Worm (Caenorhabditis elegans) whole organism, L4/young adult: Measurements from ENCODE around the gene srbc-59.

Experiments used
- W03F9.2 ChIP-seq: fragments of 150-350 bp; optimal IDR thresholded peaks from 2 replicates; lab custom pipeline; 2014; ENCODE audit warnings: missing biosample characterization, missing genetic modification characterization
- dao-5 ChIP-seq: sonication (generic microtip); optimal IDR thresholded peaks from 2 replicates; lab custom pipeline; 2016; ENCODE audit warnings: missing genotype, missing genetic modification characterization, moderate library complexity, missing compliant biosample characterization
- him-1 ChIP-seq: sonication (generic microtip); optimal IDR thresholded peaks from 2 replicates; lab custom pipeline; 2016; ENCODE audit warnings: missing genotype, missing genetic modification reagents, missing genetic modification characterization, missing compliant biosample characterization

Gene srbc-59

DNA sequence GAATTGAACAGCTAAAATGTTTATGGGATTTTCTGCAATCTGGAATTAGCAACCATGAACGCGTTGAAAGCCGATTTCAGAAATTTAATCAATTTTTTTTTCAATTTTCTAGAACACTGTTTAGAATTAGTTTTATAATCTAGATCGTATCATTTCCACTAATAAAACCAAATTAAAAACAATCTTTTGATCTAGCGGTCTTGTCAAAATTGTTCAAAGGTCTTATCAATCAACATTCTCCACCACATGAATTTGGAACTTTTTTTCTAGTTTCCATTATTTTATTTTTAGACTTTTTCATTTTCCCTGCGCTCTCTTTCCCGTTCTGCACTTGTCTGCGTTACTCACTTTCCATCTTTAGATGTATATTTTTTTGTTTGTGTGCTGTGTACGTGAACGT lies 16.1 kb upstream of the srbc-59 start, which contains the start of gene srp-2:
Gene srp-2 (plus strand): TSS at position 301 of the 400 bp plus-strand sequence.
- no peak for TF ChIP-seq dao-5 (tag; lab: Kevin White, UChicago)
- TF ChIP-seq him-1 = no peak
- no peak for TF ChIP-seq W03F9.2 (tag; lab: Kevin White, UChicago)

DNA sequence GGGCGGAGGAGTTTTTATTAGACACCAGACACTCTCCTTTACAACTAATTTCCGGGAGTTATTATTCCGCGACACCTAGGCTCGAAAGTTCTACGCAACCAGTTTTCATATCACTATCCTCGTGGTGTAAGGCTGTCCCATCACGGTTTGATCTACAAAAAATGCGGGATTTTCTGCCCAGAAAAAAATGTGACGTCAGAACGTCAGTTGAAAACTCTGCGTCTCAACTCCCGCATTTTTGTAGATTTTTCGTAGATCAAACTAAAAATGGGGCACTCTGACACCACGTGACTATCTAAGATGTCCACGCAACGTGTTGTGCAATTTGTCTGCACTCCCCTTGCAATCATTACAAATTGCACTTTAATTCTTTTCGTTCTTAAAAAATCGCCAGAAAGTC lies 13.7 kb upstream of the srbc-59 start, which contains the start of gene str-238:
Gene str-238 (plus strand): TSS at position 301 of the 400 bp plus-strand sequence.
- TF ChIP-seq dao-5 (tag; lab: Kevin White, UChicago) (no peak), W03F9.2 (tag; lab: Kevin White, UChicago) (no peak), him-1 (no peak)

DNA sequence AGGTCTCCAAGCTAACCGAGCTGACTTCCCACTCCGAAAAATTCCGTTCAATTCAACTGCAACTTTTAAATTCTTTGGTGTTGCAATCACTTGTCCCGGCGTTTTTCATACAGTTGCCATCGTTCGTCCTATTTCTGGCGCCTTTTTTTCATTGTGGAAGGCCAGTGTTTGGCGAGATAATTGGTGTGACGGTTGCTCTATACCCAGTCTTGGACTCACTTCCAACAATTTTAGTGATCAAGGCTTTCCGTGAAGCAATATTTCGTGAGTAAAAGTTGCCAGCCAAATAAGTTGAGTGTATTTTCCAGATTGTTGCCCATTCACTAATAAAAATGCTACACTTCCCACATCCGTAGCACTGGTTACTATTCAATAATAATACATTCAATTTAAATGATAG lies 6.2 kb upstream of the srbc-59 start:
- TF ChIP-seq dao-5 (tag; lab: Kevin White, UChicago) = no peak
- no peak for TF ChIP-seq him-1
- TF ChIP-seq W03F9.2 (tag; lab: Kevin White, UChicago) = no peak

DNA sequence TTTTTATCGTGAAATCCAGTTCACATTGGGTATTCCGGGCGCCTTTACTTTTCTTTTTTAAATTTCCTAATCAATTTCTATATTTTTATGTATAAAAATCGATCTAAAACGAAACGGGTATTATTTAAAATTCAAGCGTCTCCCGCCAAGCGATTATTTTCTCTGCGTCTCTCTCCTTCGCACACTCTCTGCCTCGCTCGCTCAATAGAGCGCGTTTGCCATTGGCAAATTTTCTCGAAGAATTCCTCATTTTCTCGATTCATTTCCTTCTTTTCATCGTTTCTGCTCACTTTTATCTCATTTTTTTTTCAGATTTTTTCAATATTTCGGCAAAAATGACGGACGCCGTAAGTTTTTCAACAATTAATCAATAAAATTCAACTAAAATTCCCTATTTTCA lies 5.2 kb upstream of the srbc-59 start, which contains the start of gene sti-1:
Gene sti-1 (plus strand): TSS at position 263 of the 400 bp plus-strand sequence.
- TF ChIP-seq W03F9.2 (tag; lab: Kevin White, UChicago) (peak; percentile 79), him-1 (no peak)

DNA sequence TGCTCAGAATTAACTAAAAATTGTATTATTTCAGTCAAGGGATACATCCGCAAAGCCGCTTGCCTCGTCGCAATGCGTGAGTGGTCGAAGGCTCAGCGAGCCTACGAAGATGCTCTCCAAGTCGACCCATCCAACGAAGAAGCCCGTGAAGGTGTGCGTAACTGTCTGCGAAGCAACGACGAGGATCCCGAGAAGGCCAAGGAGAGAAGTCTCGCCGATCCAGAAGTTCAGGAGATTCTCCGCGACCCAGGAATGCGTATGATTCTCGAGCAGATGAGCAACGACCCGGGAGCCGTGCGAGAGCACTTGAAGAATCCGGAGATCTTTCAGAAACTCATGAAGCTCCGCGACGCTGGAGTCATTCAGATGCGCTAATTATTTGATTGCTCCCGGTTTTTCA lies 4.1 kb upstream of the srbc-59 start:
- TF ChIP-seq him-1 (no peak), W03F9.2 (tag; lab: Kevin White, UChicago) (no peak), dao-5 (tag; lab: Kevin White, UChicago) (no peak)

DNA sequence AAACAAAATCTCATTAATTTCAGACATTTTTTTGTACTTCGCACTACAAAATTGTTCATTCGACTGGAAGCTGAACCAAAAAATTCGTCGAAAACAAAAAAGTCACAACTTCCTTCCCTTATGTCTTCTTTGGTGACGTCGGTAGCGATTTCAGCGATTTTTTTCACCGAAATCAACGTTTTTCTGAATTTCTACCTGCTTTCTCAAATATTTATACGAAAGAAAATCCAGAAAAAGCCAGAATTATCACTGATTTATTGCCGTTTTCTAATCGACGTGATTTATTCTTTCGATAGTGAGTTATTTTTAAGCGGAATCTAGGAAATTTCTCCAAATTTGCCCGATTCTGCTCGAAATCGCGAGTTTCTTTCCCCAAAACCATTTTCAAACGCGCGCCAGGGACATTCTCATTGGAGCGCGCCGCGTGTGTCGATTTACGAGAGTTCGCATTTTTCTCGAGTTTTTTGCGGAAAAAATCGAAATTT lies 3.5 kb upstream of the srbc-59 start, which contains the start of gene srbc-58:
Gene srbc-58 (plus strand): TSS at position 121 of the 485 bp plus-strand sequence.
- TF ChIP-seq W03F9.2 (tag; lab: Kevin White, UChicago) (no peak), dao-5 (tag; lab: Kevin White, UChicago) (no peak), him-1 (no peak)

DNA sequence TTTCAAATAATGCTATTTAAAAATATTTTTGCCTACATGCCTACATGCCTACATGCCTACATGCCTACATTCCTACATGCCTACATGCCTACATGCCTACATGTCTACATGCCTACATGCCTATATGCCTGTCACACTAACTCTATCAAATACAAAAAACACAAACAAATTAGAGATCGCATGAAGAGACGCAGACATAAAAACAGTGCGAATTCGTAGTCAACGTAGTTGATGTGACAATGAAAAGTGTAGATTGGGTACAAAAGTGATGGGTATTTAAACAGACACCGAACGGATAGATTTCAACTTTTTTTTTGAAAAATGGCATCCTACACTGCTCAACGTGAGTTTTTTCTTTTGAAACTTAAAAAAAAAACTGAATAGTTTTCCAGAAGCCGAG lies 1.2 kb upstream of the srbc-59 start, which contains the start of gene R09E12.9:
Gene R09E12.9 (plus strand): TSS at position 316 of the 400 bp plus-strand sequence.
- TF ChIP-seq him-1 = no peak
- no peak for TF ChIP-seq dao-5 (tag; lab: Kevin White, UChicago)
- no peak for TF ChIP-seq W03F9.2 (tag; lab: Kevin White, UChicago)

DNA sequence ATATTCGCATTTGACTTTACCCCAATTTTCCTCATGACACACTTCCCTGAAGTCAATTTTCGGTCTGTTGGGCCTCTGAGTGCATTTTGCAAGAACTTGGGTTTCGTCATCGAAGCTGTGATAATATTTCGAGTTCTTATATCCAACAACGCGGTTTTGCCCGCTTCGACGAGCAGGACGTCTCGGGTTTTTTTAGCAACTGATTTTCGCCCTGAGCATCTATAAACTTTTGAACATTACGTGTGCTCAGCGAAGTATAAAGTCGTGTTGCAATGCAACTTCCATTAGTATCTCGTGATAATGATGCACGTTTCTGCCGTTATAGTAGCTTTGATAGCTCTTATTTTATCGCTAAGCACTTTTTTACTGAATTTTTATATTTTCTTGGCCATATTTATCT lies 1.6 kb downstream of the srbc-59 start, which contains the start of gene srbc-60:
Gene srbc-60 (plus strand): TSS at position 301 of the 400 bp plus-strand sequence.
- TF ChIP-seq W03F9.2 (tag; lab: Kevin White, UChicago) (no peak), dao-5 (tag; lab: Kevin White, UChicago) (no peak), him-1 (no peak)

DNA sequence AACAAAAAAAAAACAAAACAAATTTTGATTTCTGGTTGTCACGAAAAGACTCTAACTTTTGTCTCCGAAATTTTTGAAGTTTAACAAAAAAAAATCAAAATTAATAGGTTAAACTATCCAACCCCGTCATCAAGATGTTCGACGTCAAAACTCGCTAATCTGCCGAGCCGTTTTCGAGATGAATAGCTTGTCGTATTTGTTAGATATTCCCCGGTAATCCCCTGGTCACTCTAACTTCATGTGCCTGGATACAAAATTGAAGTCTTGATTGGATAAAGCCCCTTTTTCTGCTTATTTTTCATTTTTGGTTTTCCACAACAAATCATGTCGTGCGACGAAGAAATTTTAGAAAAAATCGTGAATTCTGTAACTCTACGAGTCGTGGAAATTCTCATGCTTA lies 4.0 kb downstream of the srbc-59 start, which contains the start of gene srab-16:
Gene srab-16 (plus strand): TSS at position 301 of the 400 bp plus-strand sequence.
- TF ChIP-seq him-1 (no peak), dao-5 (tag; lab: Kevin White, UChicago) (no peak), W03F9.2 (tag; lab: Kevin White, UChicago) (no peak)

DNA sequence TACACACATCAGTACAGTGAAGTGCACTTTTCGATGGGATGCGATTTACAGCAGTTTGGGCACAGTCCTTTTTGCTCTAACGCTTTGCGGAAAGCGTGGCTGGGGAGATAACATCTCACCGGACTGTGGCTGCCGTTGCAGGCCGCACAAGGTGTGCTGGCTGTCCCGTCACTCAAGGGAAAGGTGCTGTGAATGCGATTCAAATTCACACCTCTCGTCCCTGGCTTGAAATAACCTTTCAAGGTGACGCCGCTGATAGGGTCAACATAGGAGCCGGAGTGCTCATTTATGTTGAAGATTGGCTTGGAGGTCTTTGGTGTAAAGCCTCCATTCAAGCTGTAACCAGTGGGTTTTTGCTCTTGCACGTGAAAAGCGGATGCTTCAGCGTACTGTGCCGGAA lies 15.7 kb downstream of the srbc-59 start:
- TF ChIP-seq dao-5 (tag; lab: Kevin White, UChicago) (no peak), W03F9.2 (tag; lab: Kevin White, UChicago) (no peak), him-1 (no peak)

DNA sequence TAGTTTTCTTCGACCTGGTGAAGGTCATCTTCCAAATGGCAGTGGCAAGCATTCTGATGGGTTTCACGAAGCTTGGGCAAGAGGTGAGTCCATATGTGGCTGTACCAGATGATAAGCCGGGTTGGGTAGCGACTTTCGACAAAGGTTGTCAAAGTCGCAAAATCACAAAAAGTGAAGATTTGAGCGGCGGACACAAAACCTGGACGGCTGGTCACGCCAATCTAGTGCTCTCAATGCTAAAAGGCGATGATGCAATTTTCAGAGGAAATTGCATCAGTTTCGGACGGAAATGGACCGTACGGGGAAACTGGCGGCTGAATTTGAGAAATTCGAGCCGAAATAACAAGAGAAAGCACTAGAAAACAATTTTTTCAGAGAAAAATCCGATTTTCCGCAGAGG lies 18.8 kb downstream of the srbc-59 start:
- no peak for TF ChIP-seq him-1
- TF ChIP-seq dao-5 (tag; lab: Kevin White, UChicago) = no peak
- no peak for TF ChIP-seq W03F9.2 (tag; lab: Kevin White, UChicago)

DNA sequence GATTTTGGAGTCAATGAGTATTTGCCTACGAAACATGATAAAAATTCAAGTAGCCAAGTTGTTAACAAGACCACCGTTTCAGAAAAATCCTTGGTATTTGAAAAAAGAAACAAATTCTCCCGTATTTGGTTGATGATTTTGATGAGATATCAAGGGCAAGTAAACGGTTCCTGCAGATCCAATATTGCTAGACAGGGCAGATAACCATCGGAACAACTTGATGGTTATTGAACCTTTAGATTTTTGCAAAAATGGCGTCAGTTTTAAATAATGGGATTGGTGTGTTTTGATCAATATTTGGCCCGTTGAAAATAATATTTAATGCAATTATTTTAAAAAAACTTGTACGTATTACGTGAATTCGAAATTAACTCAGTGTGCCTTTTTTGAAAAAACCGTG lies 21.8 kb downstream of the srbc-59 start:
- TF ChIP-seq dao-5 (tag; lab: Kevin White, UChicago) (no peak), W03F9.2 (tag; lab: Kevin White, UChicago) (no peak), him-1 (no peak)

DNA sequence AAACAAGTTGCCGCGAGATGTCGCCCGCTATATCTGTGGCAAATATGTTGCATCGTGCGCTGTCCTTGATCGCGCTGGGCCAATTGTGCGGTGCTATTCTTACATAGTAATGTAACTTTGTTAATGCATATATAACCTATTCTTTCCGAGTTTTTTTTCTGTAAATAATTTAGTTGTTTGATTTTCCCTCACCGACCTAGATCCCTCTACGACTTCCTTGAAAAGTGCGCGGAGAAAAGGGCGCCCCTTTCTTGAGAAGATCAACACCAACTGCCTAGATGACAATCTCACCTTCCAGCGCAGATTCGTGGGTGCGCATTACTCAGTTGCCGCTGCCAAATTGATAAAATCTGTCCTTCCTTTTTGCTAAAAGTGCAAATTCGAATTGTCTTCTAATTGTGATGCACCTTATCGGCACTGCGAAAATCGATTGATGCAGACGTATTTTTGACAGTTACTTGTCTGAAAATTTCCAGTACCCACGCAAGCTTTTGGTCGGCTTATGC lies 23.2 kb downstream of the srbc-59 start:
- TF ChIP-seq W03F9.2 (tag; lab: Kevin White, UChicago) (no peak), dao-5 (tag; lab: Kevin White, UChicago) (no peak), him-1 (no peak)

DNA sequence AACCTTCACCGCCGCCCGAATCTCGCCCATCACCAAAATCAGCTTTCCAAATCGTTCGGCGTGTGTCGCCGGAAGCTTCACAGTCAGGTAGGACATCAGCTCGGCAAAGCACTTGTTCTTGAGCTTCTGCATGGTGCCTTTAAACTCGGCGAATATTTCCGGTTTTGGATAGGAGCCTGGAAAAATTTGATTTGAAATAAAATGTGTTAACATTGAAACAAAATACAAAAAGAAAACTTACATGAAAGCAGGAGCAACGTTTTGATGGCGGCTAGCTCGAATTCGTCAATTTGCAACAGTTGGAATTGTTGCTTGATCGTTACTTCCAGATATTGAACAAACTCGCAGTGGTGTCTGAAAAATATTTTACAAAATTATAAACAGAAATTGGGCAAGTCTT lies 24.3 kb downstream of the srbc-59 start:
- no peak for TF ChIP-seq W03F9.2 (tag; lab: Kevin White, UChicago)
- TF ChIP-seq dao-5 (tag; lab: Kevin White, UChicago) = no peak
- TF ChIP-seq him-1 = no peak

DNA sequence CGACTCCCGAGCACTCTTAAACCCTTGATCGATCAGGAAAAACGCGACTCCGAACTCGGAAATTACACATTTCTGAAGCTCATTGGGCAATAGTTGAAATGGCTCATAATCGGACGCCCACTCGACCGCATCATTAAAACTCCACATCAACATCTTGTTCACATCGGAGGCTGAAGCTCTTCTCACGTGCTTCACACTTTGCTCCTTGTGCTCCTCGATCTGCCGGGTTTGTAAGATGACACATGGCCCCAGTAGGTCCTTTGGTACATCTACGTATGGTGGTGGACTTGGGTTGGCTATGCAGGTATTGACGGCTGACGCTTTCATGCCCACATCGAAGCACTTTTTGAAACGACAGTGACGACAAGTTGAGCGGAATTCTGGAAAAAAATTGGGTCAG lies 25.0 kb downstream of the srbc-59 start:
- TF ChIP-seq W03F9.2 (tag; lab: Kevin White, UChicago) (no peak), dao-5 (tag; lab: Kevin White, UChicago) (no peak), him-1 (no peak)
